Worm (Caenorhabditis elegans): ENCODE data around the gene Y47D3B.3.

DNA sequence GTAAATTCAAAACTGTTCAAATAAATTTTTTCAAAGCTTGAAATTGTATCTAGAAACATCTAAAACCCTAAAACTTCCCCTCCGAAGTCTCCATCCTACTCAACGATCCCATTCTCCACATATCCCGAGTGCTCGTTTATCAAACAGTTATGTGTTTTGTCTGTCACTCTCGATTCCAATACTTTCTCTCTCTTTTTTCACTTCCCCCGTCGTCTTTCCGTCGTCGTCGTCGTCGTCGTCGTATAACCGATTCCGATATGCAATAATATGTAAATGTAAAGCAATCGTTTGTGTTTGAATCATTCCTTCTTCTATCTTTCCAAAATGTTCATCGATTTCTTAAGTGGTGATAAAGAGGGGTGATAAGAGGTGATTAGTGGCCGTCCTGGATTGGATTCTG lies 50.7 kb downstream of the Y47D3B.3 start:
- TF ChIP-seq pha-4 (tag; optimal IDR thresholded peaks at IDR 0.05) (no peak), mab-5 (tag; optimal IDR thresholded peaks at IDR 0.05) (no peak), elt-1 (tag; optimal IDR thresholded peaks at IDR 0.05; ENCODE audit: borderline replicate concordance, insufficient read depth) (no peak), flh-1 (GFP tag; optimal IDR thresholded peaks at IDR 0.05) (no peak), ceh-43 (GFP tag; optimal IDR thresholded peaks at IDR 0.05) (no peak), nhr-237 (tag; optimal IDR thresholded peaks at IDR 0.05) (no peak), lin-13 (tag; optimal IDR thresholded peaks at IDR 0.05) (no peak), snpc-4 (tag; optimal IDR thresholded peaks at IDR 0.05) (no peak), nhr-76 (tag; optimal IDR thresholded peaks at IDR 0.05) (no peak), nhr-2 (tag; optimal IDR thresholded peaks at IDR 0.05) (no peak), lin-32 (GFP tag; optimal IDR thresholded peaks at IDR 0.05) (no peak), elt-3 (tag; optimal IDR thresholded peaks at IDR 0.05) (no peak), unc-39 (tag; optimal IDR thresholded peaks at IDR 0.05) (no peak), ztf-11 (tag; optimal IDR thresholded peaks at IDR 0.05) (no peak)
